Worm (Caenorhabditis elegans): ENCODE measurements around the gene C06E1.9.

Gene C06E1.9

ce11 chrIII:8653875-8654386, 44.3 kb upstream of the C06E1.9 start, which contains the start of gene F22B7.9 (continued):
- peak; percentile 71 for TF ChIP-seq nhr-20 (tag; optimal IDR thresholded peaks at IDR 0.05)
- TF ChIP-seq pqm-1 (tag; optimal IDR thresholded peaks at IDR 0.05): no peak
- no peak for TF ChIP-seq mep-1 (tag; optimal IDR thresholded peaks at IDR 0.05)
- no peak for TF ChIP-seq ceh-8 (GFP tag; optimal IDR thresholded peaks at IDR 0.05)
- no peak for TF ChIP-seq nhr-76 (tag; optimal IDR thresholded peaks at IDR 0.05)
- TF ChIP-seq nhr-47 (tag; optimal IDR thresholded peaks at IDR 0.05): peak; percentile 30
- TF ChIP-seq nhr-19 (GFP tag; conservative IDR thresholded peaks at IDR 0.05): peak; percentile 42
- TF ChIP-seq ztf-11 (tag; optimal IDR thresholded peaks at IDR 0.05): no peak
- peak; percentile 54 for TF ChIP-seq nhr-71 (tag; optimal IDR thresholded peaks at IDR 0.05)
- TF ChIP-seq hlh-4 (tag; optimal IDR thresholded peaks at IDR 0.05): no peak
- peak; percentile 11 for TF ChIP-seq rnt-1 (tag; optimal IDR thresholded peaks at IDR 0.05)
- TF ChIP-seq jun-1 (tag; optimal IDR thresholded peaks at IDR 0.05): no peak
- TF ChIP-seq lin-39 (tag; optimal IDR thresholded peaks at IDR 0.05): no peak
- TF ChIP-seq isw-1 (GFP tag; IDR thresholded peaks at IDR 0.05): no peak
- no peak for TF ChIP-seq C34B4.2 (tag; optimal IDR thresholded peaks at IDR 0.05)
- no peak for TF ChIP-seq snpc-4 (tag; optimal IDR thresholded peaks at IDR 0.05)
- no peak for TF ChIP-seq sox-4 (tag; optimal IDR thresholded peaks at IDR 0.05)
- TF ChIP-seq nhr-28 (tag; optimal IDR thresholded peaks at IDR 0.05): no peak
- no peak for TF ChIP-seq ceh-82 (tag; optimal IDR thresholded peaks at IDR 0.05)
- TF ChIP-seq tlp-1 (tag; optimal IDR thresholded peaks at IDR 0.05): no peak
- no peak for TF ChIP-seq fkh-8 (tag; optimal IDR thresholded peaks at IDR 0.05)
- no peak for TF ChIP-seq blmp-1 (tag; optimal IDR thresholded peaks at IDR 0.05)
- no peak for TF ChIP-seq unc-130 (tag; optimal IDR thresholded peaks at IDR 0.05)
- TF ChIP-seq lin-14 (GFP tag; optimal IDR thresholded peaks at IDR 0.05): peak; percentile 26
- no peak for TF ChIP-seq unc-30 (tag; optimal IDR thresholded peaks at IDR 0.05)
- peak in 1 of 2 experiments; percentile 18 for TF ChIP-seq lsy-2 (tag; optimal IDR thresholded peaks at IDR 0.05)
- no peak for TF ChIP-seq alr-1 (tag; optimal IDR thresholded peaks at IDR 0.05; ENCODE audit: borderline replicate concordance)
- TF ChIP-seq snu-23 (GFP tag; optimal IDR thresholded peaks at IDR 0.05): peak; percentile 35
- peak in 1 of 2 experiments; percentile 53 for TF ChIP-seq mdl-1 (tag; optimal IDR thresholded peaks at IDR 0.05)
- no peak for TF ChIP-seq ztf-4 (tag; optimal IDR thresholded peaks at IDR 0.05)
- TF ChIP-seq sup-37 (GFP tag; optimal IDR thresholded peaks at IDR 0.05): no peak
- peak in 1 of 3 experiments; percentile 9 for TF ChIP-seq dpl-1 (GFP tag; optimal IDR thresholded peaks at IDR 0.05)
- TF ChIP-seq sptf-1 (tag; optimal IDR thresholded peaks at IDR 0.05): no peak
- no peak for TF ChIP-seq dsc-1 (tag; optimal IDR thresholded peaks at IDR 0.05)
- TF ChIP-seq lin-13 (GFP tag; optimal IDR thresholded peaks at IDR 0.05): no peak

ce11 chrIII:8653457-8653856, 43.9 kb upstream of the C06E1.9 start:
- no peak for TF ChIP-seq zag-1 (tag; optimal IDR thresholded peaks at IDR 0.05)
- no peak for TF ChIP-seq snu-23 (GFP tag; optimal IDR thresholded peaks at IDR 0.05)
- TF ChIP-seq unc-62 (GFP tag; optimal IDR thresholded peaks at IDR 0.05): no peak
- TF ChIP-seq ztf-4 (tag; optimal IDR thresholded peaks at IDR 0.05): no peak
- TF ChIP-seq nhr-85 (tag): no peak
- TF ChIP-seq nhr-77 (tag; optimal IDR thresholded peaks at IDR 0.05): no peak
- TF ChIP-seq ces-1 (GFP tag; optimal IDR thresholded peaks at IDR 0.05): no peak
- TF ChIP-seq nhr-19 (GFP tag; conservative IDR thresholded peaks at IDR 0.05): no peak
- TF ChIP-seq pqm-1 (tag; optimal IDR thresholded peaks at IDR 0.05): no peak
- TF ChIP-seq hlh-4 (tag; optimal IDR thresholded peaks at IDR 0.05): no peak
- no peak for TF ChIP-seq F16B12.6 (tag; optimal IDR thresholded peaks at IDR 0.05)
- TF ChIP-seq sox-4 (tag; optimal IDR thresholded peaks at IDR 0.05): no peak
- TF ChIP-seq ceh-88 (GFP tag; IDR thresholded peaks at IDR 0.05): no peak

Data from whole organism, L1 larva.